ENCODE assay signal across 2 worm cellular contexts in genomic region chrX:17427778-17428177, ce11.
A peak's percentile ranks its signal among the peaks of the same experiment; 100 is the strongest.
TF ChIP-seq lines count a peak whose summit lies in the region.

No protein-coding gene starts in this region.

TF ChIP-seq in whole organism, L1 larva, 84 proteins besides CTCF, POLR2A, EP300 and RAD21 (continued from another document):
- no peak for TF ChIP-seq efl-1 (optimal IDR thresholded peaks at IDR 0.05; lab: Kevin White, UChicago)
- no peak for TF ChIP-seq efl-1 (GFP tag; optimal IDR thresholded peaks at IDR 0.05 in 1 of 2; lab: Kevin White, UChicago)
- TF ChIP-seq unc-98 (GFP tag; IDR thresholded peaks at IDR 0.05; lab: Robert Waterston, UW): no peak
- TF ChIP-seq jun-1 (tag; optimal IDR thresholded peaks at IDR 0.05; lab: Kevin White, UChicago): no peak
- peak; percentile 70 to 93 for TF ChIP-seq lsy-2 (tag; optimal IDR thresholded peaks at IDR 0.05; lab: Kevin White, UChicago)
- no peak for TF ChIP-seq rnt-1 (tag; optimal IDR thresholded peaks at IDR 0.05; lab: Kevin White, UChicago)
- TF ChIP-seq elt-2 (tag; optimal IDR thresholded peaks at IDR 0.05; lab: Kevin White, UChicago): no peak
- TF ChIP-seq swsn-7 (tag; optimal IDR thresholded peaks at IDR 0.05; lab: Kevin White, UChicago): no peak
- no peak for TF ChIP-seq sup-37 (GFP tag; optimal IDR thresholded peaks at IDR 0.05; lab: Kevin White, UChicago)
- TF ChIP-seq nhr-47 (tag; optimal IDR thresholded peaks at IDR 0.05; lab: Kevin White, UChicago): peak; percentile 45
- no peak for TF ChIP-seq unc-86 (tag; optimal IDR thresholded peaks at IDR 0.05; lab: Kevin White, UChicago)
- TF ChIP-seq zag-1 (tag; optimal IDR thresholded peaks at IDR 0.05; lab: Kevin White, UChicago): no peak
- TF ChIP-seq zip-4 (GFP tag; optimal IDR thresholded peaks at IDR 0.05; lab: Kevin White, UChicago): no peak
- peak; percentile 40 for TF ChIP-seq lin-13 (GFP tag; optimal IDR thresholded peaks at IDR 0.05; lab: Kevin White, UChicago)
- TF ChIP-seq lin-15B (tag; optimal IDR thresholded peaks at IDR 0.05; lab: Kevin White, UChicago): no peak
- TF ChIP-seq ztf-11 (tag; optimal IDR thresholded peaks at IDR 0.05; lab: Kevin White, UChicago): no peak
- TF ChIP-seq dsc-1 (tag; optimal IDR thresholded peaks at IDR 0.05; lab: Kevin White, UChicago): no peak
- TF ChIP-seq dpl-1 (GFP tag; optimal IDR thresholded peaks at IDR 0.05; lab: Kevin White, UChicago): no peak
- TF ChIP-seq ceh-90 (tag; optimal IDR thresholded peaks at IDR 0.05; lab: Kevin White, UChicago): no peak
- no peak for TF ChIP-seq aly-2 (tag; optimal IDR thresholded peaks at IDR 0.05; lab: Kevin White, UChicago)
- no peak for TF ChIP-seq nhr-237 (tag; optimal IDR thresholded peaks at IDR 0.05; lab: Kevin White, UChicago)
- TF ChIP-seq ces-1 (GFP tag; optimal IDR thresholded peaks at IDR 0.05; lab: Kevin White, UChicago): no peak
- TF ChIP-seq nhr-84 (tag; optimal IDR thresholded peaks at IDR 0.05; lab: Kevin White, UChicago): no peak
- TF ChIP-seq nhr-85 (tag; lab: Kevin White, UChicago): peak; percentile 96
- no peak for TF ChIP-seq fkh-8 (tag; optimal IDR thresholded peaks at IDR 0.05; lab: Kevin White, UChicago)
- TF ChIP-seq skn-1 (tag; optimal IDR thresholded peaks at IDR 0.05; lab: Kevin White, UChicago): no peak
- TF ChIP-seq alr-1 (tag; optimal IDR thresholded peaks at IDR 0.05; lab: Kevin White, UChicago; ENCODE audit: borderline replicate concordance): no peak
- no peak for TF ChIP-seq C04F5.9 (tag; optimal IDR thresholded peaks at IDR 0.05; lab: Kevin White, UChicago)
- no peak for TF ChIP-seq sptf-1 (tag; optimal IDR thresholded peaks at IDR 0.05; lab: Kevin White, UChicago)
- TF ChIP-seq ets-5 (GFP tag; IDR thresholded peaks at IDR 0.05; lab: Robert Waterston, UW): no peak
- peak; percentile 87 for TF ChIP-seq nhr-20 (tag; optimal IDR thresholded peaks at IDR 0.05; lab: Kevin White, UChicago)
- TF ChIP-seq unc-30 (tag; optimal IDR thresholded peaks at IDR 0.05; lab: Kevin White, UChicago): no peak
- TF ChIP-seq vab-15 (tag; optimal IDR thresholded peaks at IDR 0.05; lab: Kevin White, UChicago): no peak
- TF ChIP-seq ceh-63 (GFP tag; optimal IDR thresholded peaks at IDR 0.05; lab: Kevin White, UChicago): no peak
- no peak for TF ChIP-seq C34B4.2 (tag; optimal IDR thresholded peaks at IDR 0.05; lab: Kevin White, UChicago)
- peak; percentile 91 for TF ChIP-seq blmp-1 (tag; optimal IDR thresholded peaks at IDR 0.05; lab: Kevin White, UChicago)
- no peak for TF ChIP-seq fkh-4 (tag; optimal IDR thresholded peaks at IDR 0.05; lab: Kevin White, UChicago; ENCODE audit: borderline replicate concordance)
- peak; percentile 81 for TF ChIP-seq lin-14 (GFP tag; optimal IDR thresholded peaks at IDR 0.05; lab: Kevin White, UChicago)
- TF ChIP-seq unc-130 (tag; optimal IDR thresholded peaks at IDR 0.05; lab: Kevin White, UChicago): peak; percentile 25
- TF ChIP-seq unc-62 (GFP tag; optimal IDR thresholded peaks at IDR 0.05; lab: Kevin White, UChicago): no peak
- no peak for TF ChIP-seq fkh-10 (GFP tag; optimal IDR thresholded peaks at IDR 0.05; lab: Kevin White, UChicago)
- peak; percentile 48 for TF ChIP-seq nhr-19 (GFP tag; conservative IDR thresholded peaks at IDR 0.05; lab: Robert Waterston, UW)
- TF ChIP-seq nhr-71 (tag; optimal IDR thresholded peaks at IDR 0.05; lab: Kevin White, UChicago): peak; percentile 77
- no peak for TF ChIP-seq ama-1 (optimal IDR thresholded peaks at IDR 0.05; lab: Kevin White, UChicago)
- no peak for TF ChIP-seq nhr-77 (tag; optimal IDR thresholded peaks at IDR 0.05; lab: Kevin White, UChicago)
- peak; percentile 67 for TF ChIP-seq irx-1 (tag; optimal IDR thresholded peaks at IDR 0.05; lab: Kevin White, UChicago)
- no peak for TF ChIP-seq egl-27 (tag; optimal IDR thresholded peaks at IDR 0.05; lab: Kevin White, UChicago)
- peak; percentile 68 for TF ChIP-seq nhr-90 (tag; optimal IDR thresholded peaks at IDR 0.05; lab: Kevin White, UChicago; ENCODE audit: poor library complexity)
- TF ChIP-seq mef-2 (tag; optimal IDR thresholded peaks at IDR 0.05; lab: Kevin White, UChicago): no peak
- no peak for TF ChIP-seq lir-3 (tag; optimal IDR thresholded peaks at IDR 0.05; lab: Kevin White, UChicago; ENCODE audit: poor library complexity)
- TF ChIP-seq grh-1 (GFP tag; IDR thresholded peaks at IDR 0.05; lab: Robert Waterston, UW): peak; percentile 46; the same call in 1 of the 2 replicates
- TF ChIP-seq mep-1 (tag; optimal IDR thresholded peaks at IDR 0.05; lab: Kevin White, UChicago): peak; percentile 47

TF ChIP-seq in whole organism, L2 larva, 48 proteins besides CTCF, POLR2A, EP300 and RAD21 (continued from another document):
- no peak for TF ChIP-seq skn-1 (tag; optimal IDR thresholded peaks at IDR 0.05; lab: Kevin White, UChicago)
- peak; percentile 7 for TF ChIP-seq fos-1 (tag; optimal IDR thresholded peaks at IDR 0.05; lab: Kevin White, UChicago)
- no peak for TF ChIP-seq mbf-1 (tag; optimal IDR thresholded peaks at IDR 0.05; lab: Kevin White, UChicago)
- TF ChIP-seq sem-4 (tag; optimal IDR thresholded peaks at IDR 0.05; lab: Kevin White, UChicago): peak; percentile 18
- no peak for TF ChIP-seq ztf-11 (tag; optimal IDR thresholded peaks at IDR 0.05; lab: Kevin White, UChicago)
- TF ChIP-seq ama-1 (optimal IDR thresholded peaks at IDR 0.05; lab: Kevin White, UChicago): no peak
- no peak for TF ChIP-seq nhr-23 (tag; optimal IDR thresholded peaks at IDR 0.05; lab: Kevin White, UChicago)
- TF ChIP-seq mdl-1 (tag; optimal IDR thresholded peaks at IDR 0.05; lab: Kevin White, UChicago): no peak
- TF ChIP-seq nhr-6 (tag; optimal IDR thresholded peaks at IDR 0.05; lab: Kevin White, UChicago): peak; percentile 41
- peak; percentile 30 for TF ChIP-seq nhr-129 (tag; optimal IDR thresholded peaks at IDR 0.05; lab: Kevin White, UChicago)
- peak; percentile 78 for TF ChIP-seq ceh-16 (tag; optimal IDR thresholded peaks at IDR 0.05; lab: Kevin White, UChicago)
- no peak for TF ChIP-seq nhr-11 (tag; optimal IDR thresholded peaks at IDR 0.05; lab: Kevin White, UChicago)
- no peak for TF ChIP-seq nhr-12 (tag; optimal IDR thresholded peaks at IDR 0.05; lab: Kevin White, UChicago)
- TF ChIP-seq lin-39 (tag; optimal IDR thresholded peaks at IDR 0.05; lab: Kevin White, UChicago): no peak
- peak; percentile 66 for TF ChIP-seq sma-3 (GFP tag; optimal IDR thresholded peaks at IDR 0.05; lab: Kevin White, UChicago)
- TF ChIP-seq Y55F3AM.14 (GFP tag; optimal IDR thresholded peaks at IDR 0.05; lab: Kevin White, UChicago): no peak
- peak; percentile 19 for TF ChIP-seq gmeb-1 (tag; optimal IDR thresholded peaks at IDR 0.05; lab: Kevin White, UChicago)
- TF ChIP-seq elt-1 (tag; optimal IDR thresholded peaks at IDR 0.05; lab: Kevin White, UChicago): peak; percentile 80
- TF ChIP-seq blmp-1 (tag; optimal IDR thresholded peaks at IDR 0.05; lab: Kevin White, UChicago; ENCODE audit: insufficient read depth): peak; percentile 12
- no peak for TF ChIP-seq mab-5 (tag; optimal IDR thresholded peaks at IDR 0.05; lab: Kevin White, UChicago)
- no peak for TF ChIP-seq dmd-4 (tag; optimal IDR thresholded peaks at IDR 0.05; lab: Kevin White, UChicago)
- no peak for TF ChIP-seq C34F6.9 (tag; optimal IDR thresholded peaks at IDR 0.05; lab: Kevin White, UChicago)
- peak; percentile 47 for TF ChIP-seq nhr-25 (tag; optimal IDR thresholded peaks at IDR 0.05; lab: Kevin White, UChicago)
- TF ChIP-seq unc-39 (tag; optimal IDR thresholded peaks at IDR 0.05; lab: Kevin White, UChicago): no peak
TF ChIP-seq in whole organism, L2 larva: peak in this region for 14.
